Worm (Caenorhabditis elegans): ENCODE results near the gene B0563.8.

DNA sequence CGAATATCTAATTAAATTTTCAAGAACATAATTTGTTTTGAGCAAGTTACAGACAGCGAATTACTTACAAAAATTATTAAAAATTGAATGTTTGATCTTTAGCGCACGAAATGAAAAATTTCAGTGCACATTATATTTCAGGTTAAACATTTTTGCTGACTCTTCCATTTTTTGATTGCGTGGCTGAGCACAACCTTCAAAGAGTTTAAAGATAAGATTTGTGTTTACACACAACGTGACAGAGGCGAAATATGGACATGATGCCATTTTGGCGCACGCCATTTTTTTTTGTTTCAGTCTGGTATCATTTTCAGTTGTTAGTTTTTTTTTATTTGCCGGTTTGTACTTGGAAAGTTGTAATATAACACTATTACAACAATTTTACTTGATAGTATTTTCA is 38.4 kb upstream of the B0563.8 start:
- TF ChIP-seq ref-1 (GFP tag; conservative IDR thresholded peaks at IDR 0.05) = no peak
- TF ChIP-seq med-1 (GFP tag; optimal IDR thresholded peaks at IDR 0.05; ENCODE audit: insufficient read depth) = no peak
- TF ChIP-seq cog-1 (tag; optimal IDR thresholded peaks at IDR 0.05) = no peak
- TF ChIP-seq flt-1 (GFP tag; IDR thresholded peaks at IDR 0.05) = no peak
- TF ChIP-seq ztf-29 (GFP tag; IDR thresholded peaks at IDR 0.05) = no peak
- no peak for TF ChIP-seq T22C8.4 (GFP tag; IDR thresholded peaks at IDR 0.05)
- TF ChIP-seq ztf-23 (GFP tag; IDR thresholded peaks at IDR 0.05) = no peak
- no peak for TF ChIP-seq klf-2 (GFP tag; conservative IDR thresholded peaks at IDR 0.05)
- no peak for TF ChIP-seq tab-1 (GFP tag; IDR thresholded peaks at IDR 0.05)
